Worm (Caenorhabditis elegans) whole organism, mixed stage, embryonic: ENCODE results near the gene lys-1.

Experiments
- elt-3 ChIP-seq: fragments of 150-350 bp; optimal IDR thresholded peaks from 2 replicates; lab custom pipeline; 2014; ENCODE audit warnings: missing biosample characterization, missing genetic modification characterization
- nhr-28 ChIP-seq: fragments of 150-350 bp; optimal IDR thresholded peaks from 2 replicates; lab custom pipeline; 2014; ENCODE audit warnings: missing biosample characterization, missing genetic modification characterization
- nhr-76 ChIP-seq: sonication (generic microtip); optimal IDR thresholded peaks from 2 replicates; lab custom pipeline; 2017; ENCODE audit warnings: missing biosample characterization, missing genetic modification characterization

ce11 chrV:10281374-10281773 lies 3.7 kb downstream of the lys-1 start, which contains the start of gene lys-2:
- TF ChIP-seq elt-3 (tag; lab: Kevin White, UChicago) (no peak), nhr-28 (tag; lab: Kevin White, UChicago) (no peak), nhr-76 (tag; lab: Kevin White, UChicago) (no peak)
